Fruit fly (Drosophila melanogaster): Measurements from ENCODE around the gene Neurochondrin.

dm6 chr3R:6468351-6468685 is at the start of gene Neurochondrin:
- TF ChIP-seq psq (optimal IDR thresholded peaks at IDR 0.05) (no peak), h (optimal IDR thresholded peaks at IDR 0.05) (no peak)
